Worm (Caenorhabditis elegans): Measurements from ENCODE around the gene gpch-1.

The gpch-1 gene

ce11 chrIII:4378600-4379293 is 29.6 kb upstream of the gpch-1 start:
- TF ChIP-seq irx-1 (tag; optimal IDR thresholded peaks at IDR 0.05): peak; percentile 19
- peak; percentile 8; the same call in 1 of the 2 replicates for TF ChIP-seq isw-1 (GFP tag; IDR thresholded peaks at IDR 0.05)
- TF ChIP-seq swsn-7 (tag; optimal IDR thresholded peaks at IDR 0.05): peak; percentile 52
- TF ChIP-seq ceh-88 (GFP tag; IDR thresholded peaks at IDR 0.05): peak; percentile 48; the same call in 1 of the 2 replicates
- TF ChIP-seq pax-3 (tag; optimal IDR thresholded peaks at IDR 0.05): peak; percentile 13
- TF ChIP-seq xbp-1 (tag; optimal IDR thresholded peaks at IDR 0.05): peak; percentile 25
- peak; percentile 50 for TF ChIP-seq mep-1 (tag; optimal IDR thresholded peaks at IDR 0.05)
- 0 out of 2 replicates have a peak, but pooled peaks have one; percentile 28 for TF ChIP-seq grh-1 (GFP tag; IDR thresholded peaks at IDR 0.05)
- TF ChIP-seq aly-2 (tag; optimal IDR thresholded peaks at IDR 0.05): peak; percentile 30
- peak in 1 of 2 experiments; percentile 38 for TF ChIP-seq efl-1 (optimal IDR thresholded peaks at IDR 0.05)
- peak in 1 of 2 experiments; percentile 61 for TF ChIP-seq efl-1 (GFP tag; optimal IDR thresholded peaks at IDR 0.05 in 1 of 2)
- peak in 1 of 3 experiments; percentile 5 for TF ChIP-seq dpl-1 (GFP tag; optimal IDR thresholded peaks at IDR 0.05)
- peak; percentile 23 for TF ChIP-seq C16A3.4 (tag; optimal IDR thresholded peaks at IDR 0.05)
- TF ChIP-seq nhr-71 (tag; optimal IDR thresholded peaks at IDR 0.05): peak; percentile 62
- TF ChIP-seq nhr-90 (tag; optimal IDR thresholded peaks at IDR 0.05; ENCODE audit: poor library complexity): peak; percentile 56
- TF ChIP-seq fkh-8 (tag; optimal IDR thresholded peaks at IDR 0.05): peak; percentile 29
- TF ChIP-seq blmp-1 (tag; optimal IDR thresholded peaks at IDR 0.05): peak; percentile 28
- peak; percentile 52 for TF ChIP-seq snu-23 (GFP tag; optimal IDR thresholded peaks at IDR 0.05)
- peak; percentile 25 for TF ChIP-seq dsc-1 (tag; optimal IDR thresholded peaks at IDR 0.05)
- peak in 1 of 6 experiments; percentile 17 for TF ChIP-seq elt-3 (tag; optimal IDR thresholded peaks at IDR 0.05)
- peak; percentile 56 for TF ChIP-seq nhr-85 (tag)
- TF ChIP-seq nhr-47 (tag; optimal IDR thresholded peaks at IDR 0.05): peak; percentile 56
- TF ChIP-seq rnt-1 (tag; optimal IDR thresholded peaks at IDR 0.05): peak; percentile 28
- peak; percentile 8 for TF ChIP-seq lir-3 (tag; optimal IDR thresholded peaks at IDR 0.05; ENCODE audit: poor library complexity)
- peak; percentile 27 for TF ChIP-seq skn-1 (tag; optimal IDR thresholded peaks at IDR 0.05)
- peak; percentile 30 to 65 for TF ChIP-seq lsy-2 (tag; optimal IDR thresholded peaks at IDR 0.05)
- peak; percentile 81 for TF ChIP-seq nhr-19 (GFP tag; conservative IDR thresholded peaks at IDR 0.05)
- TF ChIP-seq mdl-1 (tag; optimal IDR thresholded peaks at IDR 0.05): peak in 1 of 2 experiments; percentile 1
- TF ChIP-seq tbx-2 (tag; optimal IDR thresholded peaks at IDR 0.05): peak; percentile 23
- TF ChIP-seq lin-35 (GFP tag; optimal IDR thresholded peaks at IDR 0.05): peak in 1 of 2 experiments; percentile 21
- peak; percentile 48 for TF ChIP-seq nhr-20 (tag; optimal IDR thresholded peaks at IDR 0.05)

- TF ChIP-seq zip-4 (GFP tag; optimal IDR thresholded peaks at IDR 0.05) (no peak), lin-15B (tag; optimal IDR thresholded peaks at IDR 0.05) (no peak), irx-1 (tag; optimal IDR thresholded peaks at IDR 0.05) (no peak), nhr-28 (tag; optimal IDR thresholded peaks at IDR 0.05) (no peak), ztf-11 (tag; optimal IDR thresholded peaks at IDR 0.05) (no peak), jun-1 (tag; optimal IDR thresholded peaks at IDR 0.05) (no peak), Y116A8C.19 (tag; optimal IDR thresholded peaks at IDR 0.05; ENCODE audit: borderline replicate concordance) (no peak), egl-27 (tag; optimal IDR thresholded peaks at IDR 0.05) (no peak), dpl-1 (GFP tag; optimal IDR thresholded peaks at IDR 0.05) (no peak), nhr-11 (tag; optimal IDR thresholded peaks at IDR 0.05) (no peak)
Measured at ce11 chrIII:4379717-4380116, 28.6 kb upstream of the gpch-1 start, which contains the start of gene B0284.3. Gene B0284.3, minus strand, starts transcription at chrIII:4379817.

- TF ChIP-seq pqm-1 (tag; optimal IDR thresholded peaks at IDR 0.05): no peak
- TF ChIP-seq efl-1 (optimal IDR thresholded peaks at IDR 0.05): peak; percentile 51 to 53
- peak; percentile 52 to 90 for TF ChIP-seq efl-1 (GFP tag; optimal IDR thresholded peaks at IDR 0.05 in 1 of 2)
- peak; percentile 78 for TF ChIP-seq F16B12.6 (tag; optimal IDR thresholded peaks at IDR 0.05)
- peak; percentile 42 for TF ChIP-seq rnt-1 (tag; optimal IDR thresholded peaks at IDR 0.05)
- peak in 1 of 2 experiments; percentile 48 for TF ChIP-seq lin-35 (GFP tag; optimal IDR thresholded peaks at IDR 0.05)
- peak; percentile 42 for TF ChIP-seq mep-1 (tag; optimal IDR thresholded peaks at IDR 0.05)
- peak in 1 of 3 experiments; percentile 43 for TF ChIP-seq dpl-1 (GFP tag; optimal IDR thresholded peaks at IDR 0.05)
- no peak for TF ChIP-seq C34B4.2 (tag; optimal IDR thresholded peaks at IDR 0.05)
- TF ChIP-seq unc-62 (GFP tag; optimal IDR thresholded peaks at IDR 0.05): no peak
- peak in 1 of 3 experiments; percentile 43 for TF ChIP-seq ceh-82 (tag; optimal IDR thresholded peaks at IDR 0.05)
- TF ChIP-seq lsy-2 (tag; optimal IDR thresholded peaks at IDR 0.05): peak in 1 of 2 experiments; percentile 54
- peak; percentile 13 for TF ChIP-seq swsn-7 (tag; optimal IDR thresholded peaks at IDR 0.05)
- TF ChIP-seq isw-1 (GFP tag; IDR thresholded peaks at IDR 0.05): no peak
- no peak for TF ChIP-seq skn-1 (tag; optimal IDR thresholded peaks at IDR 0.05)
- TF ChIP-seq nhr-19 (GFP tag; conservative IDR thresholded peaks at IDR 0.05): peak; percentile 9; the same call in 1 of the 2 replicates
Measured at ce11 chrIII:4380835-4381234, 27.5 kb upstream of the gpch-1 start.

Data from whole organism, L1 larva.